Worm (Caenorhabditis elegans): ENCODE results near the gene sek-3.
A peak's percentile ranks its signal among the peaks of the same experiment; 100 is the strongest.

Gene sek-3

DNA sequence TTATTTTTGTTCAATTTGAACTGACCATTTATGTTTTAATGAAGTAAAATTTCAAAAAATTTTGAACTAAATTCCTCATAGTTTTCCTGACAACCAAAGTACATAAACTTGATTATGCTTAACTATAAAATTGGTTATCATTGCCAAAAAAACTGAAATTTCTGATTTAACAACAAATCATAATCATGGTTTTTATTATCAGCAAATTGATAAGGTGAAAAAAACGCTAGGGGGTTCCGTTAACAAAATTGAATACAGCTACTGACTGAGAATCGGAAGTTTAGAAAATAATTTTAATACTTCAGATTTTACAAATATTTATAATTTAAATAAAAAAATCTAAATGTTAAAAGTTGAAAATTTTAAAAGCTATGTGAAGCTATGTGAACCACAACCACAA, 10.7 kb upstream of the sek-3 start:
- TF ChIP-seq nhr-237 (tag; optimal IDR thresholded peaks at IDR 0.05), result no peak
- TF ChIP-seq ZK546.5 (tag; optimal IDR thresholded peaks at IDR 0.05), result no peak
- TF ChIP-seq lsy-2 (tag; optimal IDR thresholded peaks at IDR 0.05), result no peak
- TF ChIP-seq elt-3 (tag; optimal IDR thresholded peaks at IDR 0.05), result no peak
- TF ChIP-seq skn-1 (tag; optimal IDR thresholded peaks at IDR 0.05), result no peak
- TF ChIP-seq fos-1 (tag; optimal IDR thresholded peaks at IDR 0.05), result peak; percentile 25
- no peak for TF ChIP-seq egl-27 (tag; optimal IDR thresholded peaks at IDR 0.05)

ce11 chrX:5009000-5009399, 8.7 kb upstream of the sek-3 start, which contains the start of gene hsd-3:
Gene hsd-3 (plus strand): TSS chrX:5009300.
- TF ChIP-seq mab-5 (tag; optimal IDR thresholded peaks at IDR 0.05), result no peak
- TF ChIP-seq peb-1 (tag; optimal IDR thresholded peaks at IDR 0.05), result no peak
- TF ChIP-seq lin-11 (tag; optimal IDR thresholded peaks at IDR 0.05), result no peak
- TF ChIP-seq fos-1 (tag; optimal IDR thresholded peaks at IDR 0.05), result no peak
- TF ChIP-seq sma-3 (GFP tag; optimal IDR thresholded peaks at IDR 0.05), result no peak
- no peak for TF ChIP-seq zag-1 (tag; optimal IDR thresholded peaks at IDR 0.05)
- no peak for TF ChIP-seq nhr-10 (tag; optimal IDR thresholded peaks at IDR 0.05)
- TF ChIP-seq skn-1 (tag; optimal IDR thresholded peaks at IDR 0.05), result no peak
- no peak for TF ChIP-seq ztf-4 (tag; optimal IDR thresholded peaks at IDR 0.05)
- TF ChIP-seq sem-4 (tag; optimal IDR thresholded peaks at IDR 0.05), result no peak
- no peak for TF ChIP-seq snpc-4 (tag; optimal IDR thresholded peaks at IDR 0.05)
- no peak for TF ChIP-seq Y55F3AM.14 (GFP tag; optimal IDR thresholded peaks at IDR 0.05)
- TF ChIP-seq blmp-1 (tag; optimal IDR thresholded peaks at IDR 0.05; ENCODE audit: insufficient read depth), result no peak
- no peak for TF ChIP-seq C34F6.9 (tag; optimal IDR thresholded peaks at IDR 0.05)

DNA sequence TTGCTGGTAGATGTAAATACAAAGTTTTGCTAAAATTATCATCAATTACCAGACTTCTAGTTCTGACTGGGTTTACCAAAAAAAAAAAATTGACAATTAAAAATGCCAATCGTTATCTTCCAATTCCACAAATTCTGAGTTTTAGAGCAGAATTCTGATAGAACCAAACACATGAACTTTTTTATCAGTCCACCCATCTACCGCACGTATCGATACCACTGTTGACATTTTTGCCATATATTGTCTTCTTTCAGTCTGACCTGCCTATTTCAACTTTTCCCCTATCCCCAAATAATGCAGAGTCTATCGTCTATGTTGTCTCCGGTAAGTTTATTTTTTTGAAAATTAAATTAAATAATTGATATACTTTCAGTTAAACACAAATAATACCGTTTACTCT, 3.9 kb upstream of the sek-3 start, which contains the start of gene ZC449.7:
TSS of gene ZC449.7 (plus strand) at position 249 of the 400 bp plus-strand sequence.
- TF ChIP-seq ceh-16 (tag; optimal IDR thresholded peaks at IDR 0.05) (no peak), ztf-1 (GFP tag; conservative IDR thresholded peaks at IDR 0.05) (no peak), nhr-10 (tag; optimal IDR thresholded peaks at IDR 0.05) (no peak), crh-2 (tag; optimal IDR thresholded peaks at IDR 0.05) (no peak), skn-1 (tag; optimal IDR thresholded peaks at IDR 0.05) (no peak), F13H6.1 (tag; optimal IDR thresholded peaks at IDR 0.05) (no peak), unc-39 (tag; optimal IDR thresholded peaks at IDR 0.05) (no peak), lsy-2 (tag; optimal IDR thresholded peaks at IDR 0.05) (no peak), egl-27 (tag; optimal IDR thresholded peaks at IDR 0.05) (no peak), nhr-12 (tag; optimal IDR thresholded peaks at IDR 0.05) (no peak), nhr-25 (tag; optimal IDR thresholded peaks at IDR 0.05) (no peak), Y55F3AM.14 (GFP tag; optimal IDR thresholded peaks at IDR 0.05) (no peak), blmp-1 (tag; optimal IDR thresholded peaks at IDR 0.05; ENCODE audit: insufficient read depth) (no peak), lin-13 (GFP tag; optimal IDR thresholded peaks at IDR 0.05) (no peak), gmeb-1 (tag; optimal IDR thresholded peaks at IDR 0.05) (no peak), elt-1 (tag; optimal IDR thresholded peaks at IDR 0.05) (no peak), mdl-1 (tag; optimal IDR thresholded peaks at IDR 0.05) (no peak)

DNA sequence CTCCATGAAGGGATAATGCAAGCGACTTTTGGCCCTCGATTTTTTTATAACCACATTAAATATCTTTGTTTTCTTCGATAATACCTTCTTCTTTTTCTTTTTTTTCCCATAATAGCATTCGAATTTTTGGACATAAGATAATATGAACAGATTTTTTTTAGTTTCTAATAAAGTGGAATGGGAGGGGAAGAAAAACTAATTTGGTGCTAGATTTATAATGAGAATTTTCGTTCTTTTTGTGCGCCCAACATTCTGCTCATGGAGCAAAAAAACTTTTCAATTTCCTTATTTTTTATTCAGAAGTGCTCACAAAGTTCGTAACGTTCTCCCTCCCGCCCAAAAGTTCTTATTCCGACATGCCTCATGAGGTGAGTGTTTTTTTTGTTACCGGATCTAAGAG, 1.9 kb upstream of the sek-3 start, which contains the start of gene ZC449.8:
TSS of gene ZC449.8 (plus strand) at position 301 of the 400 bp plus-strand sequence.
- TF ChIP-seq egl-27 (tag; optimal IDR thresholded peaks at IDR 0.05), result no peak
- TF ChIP-seq R02D3.7 (tag; optimal IDR thresholded peaks at IDR 0.05), result no peak
- TF ChIP-seq lin-11 (tag; optimal IDR thresholded peaks at IDR 0.05), result no peak
- no peak for TF ChIP-seq ztf-4 (tag; optimal IDR thresholded peaks at IDR 0.05)
- TF ChIP-seq lin-39 (tag; optimal IDR thresholded peaks at IDR 0.05), result no peak
- no peak for TF ChIP-seq ceh-16 (tag; optimal IDR thresholded peaks at IDR 0.05)
- no peak for TF ChIP-seq lsy-2 (tag; optimal IDR thresholded peaks at IDR 0.05)
- no peak for TF ChIP-seq sem-4 (tag; optimal IDR thresholded peaks at IDR 0.05)
- TF ChIP-seq skn-1 (tag; optimal IDR thresholded peaks at IDR 0.05), result no peak
- no peak for TF ChIP-seq nhr-10 (tag; optimal IDR thresholded peaks at IDR 0.05)
- TF ChIP-seq Y55F3AM.14 (GFP tag; optimal IDR thresholded peaks at IDR 0.05), result no peak
- TF ChIP-seq mab-5 (tag; optimal IDR thresholded peaks at IDR 0.05), result no peak
- no peak for TF ChIP-seq C34F6.9 (tag; optimal IDR thresholded peaks at IDR 0.05)
- TF ChIP-seq nhr-23 (tag; optimal IDR thresholded peaks at IDR 0.05), result no peak
- no peak for TF ChIP-seq gmeb-1 (tag; optimal IDR thresholded peaks at IDR 0.05)
- no peak for TF ChIP-seq mbf-1 (tag; optimal IDR thresholded peaks at IDR 0.05)
- TF ChIP-seq lin-13 (GFP tag; optimal IDR thresholded peaks at IDR 0.05), result no peak

Measured in whole organism, L2 larva.